Worm (Caenorhabditis elegans) whole organism, L4 larva: ENCODE results near the gene ceh-90.
A peak's percentile ranks its signal among the peaks of the same experiment; 100 is the strongest.

ENCODE experiments used
- F37D6.2 ChIP-seq: sonication (generic microtip); optimal IDR thresholded peaks from 2 replicates; lab custom pipeline; 2016; ENCODE audit warnings: mild to moderate bottlenecking, missing genetic modification characterization, missing compliant biosample characterization
- F44E2.7 ChIP-seq: fragments of 200-800 bp; sonication (Bioruptor generic); IDR thresholded peaks from 2 replicates; pipeline ENCODE4 v2.1.2; 2022; ENCODE audit warnings: missing genetic modification characterization, missing compliant biosample characterization
- R02D3.7 ChIP-seq: fragments of 150-350 bp; sonication (generic microtip); optimal IDR thresholded peaks from 3 replicates; lab custom pipeline; 2014; ENCODE audit warnings: missing biosample characterization, missing genetic modification characterization
- Y105C5A.15 ChIP-seq: fragments of 200-800 bp; sonication (Bioruptor generic); IDR thresholded peaks from 2 replicates; pipeline ENCODE4 v1.3.6; 2022; ENCODE audit warnings: missing genetic modification characterization, missing compliant biosample characterization
- Y48G9A.11 ChIP-seq: fragments of 200-800 bp; sonication (Bioruptor generic); IDR thresholded peaks from 2 replicates; pipeline ENCODE4 v1.3.6; 2022; ENCODE audit warnings: missing genetic modification reagents, missing genetic modification characterization, missing compliant biosample characterization
- Y75B8A.6 ChIP-seq: fragments of 200-800 bp; sonication (Bioruptor generic); IDR thresholded peaks from 2 replicates; pipeline ENCODE4 v1.3.6; 2022; ENCODE audit warnings: missing genetic modification reagents, missing genetic modification characterization, missing compliant biosample characterization
- ZK337.2 ChIP-seq: fragments of 200-800 bp; sonication (Bioruptor generic); IDR thresholded peaks from 2 replicates; pipeline ENCODE4 v1.3.6; 2022; ENCODE audit warnings: missing genetic modification reagents, missing genetic modification characterization, missing compliant biosample characterization
- attf-4 ChIP-seq: sonication (generic microtip); optimal IDR thresholded peaks from 3 replicates; lab custom pipeline; 2017; ENCODE audit warnings: missing biosample characterization, missing genetic modification characterization
- ceh-20 ChIP-seq: fragments of 200-800 bp; sonication (Bioruptor generic); IDR thresholded peaks from 2 replicates; pipeline ENCODE4 v1.3.6; 2022; ENCODE audit warnings: missing genetic modification reagents, missing genetic modification characterization, missing compliant biosample characterization
- ceh-28 ChIP-seq: fragments of 150-350 bp; optimal IDR thresholded peaks from 2 replicates; lab custom pipeline; 2014; ENCODE audit warnings: missing biosample characterization, missing genetic modification reagents, missing genetic modification characterization
- cey-2 ChIP-seq: sonication (generic microtip); optimal IDR thresholded peaks from 3 replicates; lab custom pipeline; 2017; ENCODE audit warnings: missing genetic modification characterization, mild to moderate bottlenecking, missing compliant biosample characterization, antibody characterized with exemption, borderline replicate concordance; ENCODE audit not compliant: insufficient read depth
- ctbp-1 ChIP-seq: fragments of 200-800 bp; sonication (Bioruptor generic); IDR thresholded peaks from 2 replicates; pipeline ENCODE4 v1.3.6; 2022; ENCODE audit warnings: missing genetic modification reagents, missing genetic modification characterization, missing compliant biosample characterization
- daf-12 ChIP-seq: fragments of 150-350 bp; optimal IDR thresholded peaks from 2 replicates; lab custom pipeline; 2014; ENCODE audit warnings: missing biosample characterization, missing genetic modification reagents, missing genetic modification characterization
- dmd-6 ChIP-seq: fragments of 200-800 bp; sonication (Bioruptor generic); IDR thresholded peaks from 2 replicates; pipeline ENCODE4 v1.3.6; 2022; ENCODE audit warnings: missing genetic modification reagents, missing genetic modification characterization, missing compliant biosample characterization
- dmd-9 ChIP-seq: fragments of 200-800 bp; sonication (Bioruptor generic); IDR thresholded peaks from 2 replicates; pipeline ENCODE4 v1.3.6; 2022; ENCODE audit warnings: missing genetic modification reagents, missing genetic modification characterization, missing compliant biosample characterization
- dpl-1 ChIP-seq: fragments of 150-350 bp; optimal IDR thresholded peaks from 2 replicates; lab custom pipeline; 2014; ENCODE audit warnings: missing biosample characterization, missing genetic modification reagents, missing genetic modification characterization
- duxl-1 ChIP-seq: sonication (generic microtip); optimal IDR thresholded peaks from 2 replicates; lab custom pipeline; 2016; ENCODE audit warnings: mild to moderate bottlenecking, missing genetic modification characterization, moderate library complexity, missing compliant biosample characterization; ENCODE audit not compliant: poor library complexity
- egl-27 ChIP-seq: sonication (generic microtip); optimal IDR thresholded peaks from 3 replicates; lab custom pipeline; 2017; ENCODE audit warnings: missing biosample characterization, missing genetic modification reagents, missing genetic modification characterization
- egl-43 ChIP-seq: fragments of 200-800 bp; sonication (Bioruptor generic); IDR thresholded peaks from 2 replicates; pipeline ENCODE4 v1.3.6; 2022; ENCODE audit warnings: missing genetic modification reagents, missing genetic modification characterization, missing compliant biosample characterization
- fos-1 ChIP-seq: fragments of 150-350 bp; optimal IDR thresholded peaks from 2 replicates; lab custom pipeline; 2014; ENCODE audit warnings: missing biosample characterization, missing genetic modification characterization
- hif-1 ChIP-seq, 2 experiments: sonication (generic microtip); optimal IDR thresholded peaks; 2 replicates each; lab custom pipeline; 2016 to 2017; ENCODE audit warnings: missing compliant biosample characterization in 2 of 2, missing genetic modification characterization in 2 of 2, missing genetic modification reagents in 2 of 2, missing genotype in 2 of 2, mild to moderate bottlenecking in 1 of 2
- hlh-11 ChIP-seq: fragments of 200-800 bp; sonication (Bioruptor generic); optimal IDR thresholded peaks from 2 replicates; lab custom pipeline; 2018; ENCODE audit warnings: mild to moderate bottlenecking, missing genetic modification characterization, missing compliant biosample characterization
- hmg-1.1 ChIP-seq: fragments of 200-800 bp; sonication (Bioruptor generic); IDR thresholded peaks from 2 replicates; pipeline ENCODE4 v1.3.6; 2022; ENCODE audit warnings: missing genetic modification reagents, missing genetic modification characterization, missing compliant biosample characterization
- jun-1 ChIP-seq: fragments of 150-350 bp; optimal IDR thresholded peaks from 2 replicates; lab custom pipeline; 2014; ENCODE audit warnings: missing biosample characterization, missing genetic modification reagents, missing genetic modification characterization
- lin-1 ChIP-seq: fragments of 200-800 bp; sonication (Bioruptor generic); IDR thresholded peaks from 2 replicates; pipeline ENCODE4 v1.3.6; 2022; ENCODE audit warnings: missing genetic modification reagents, missing genetic modification characterization, missing compliant biosample characterization
- lin-29 ChIP-seq: fragments of 200-800 bp; sonication (Bioruptor generic); IDR thresholded peaks from 2 replicates; pipeline ENCODE4 v1.3.6; 2022; ENCODE audit warnings: missing genetic modification reagents, missing genetic modification characterization, missing compliant biosample characterization
- lin-39 ChIP-seq: fragments of 150-350 bp; optimal IDR thresholded peaks from 2 replicates; lab custom pipeline; 2014; ENCODE audit warnings: missing biosample characterization, missing genetic modification reagents, missing genetic modification characterization
- lsy-2 ChIP-seq, 2 experiments: fragments of 150-350 bp in 1 of 2; sonication (generic microtip) in 1 of 2; optimal IDR thresholded peaks; 2 replicates each; lab custom pipeline; 2014 to 2017; ENCODE audit warnings: missing biosample characterization in 2 of 2, missing genetic modification characterization in 2 of 2
- madf-5 ChIP-seq, 2 experiments: fragments of 200-800 bp; sonication (Bioruptor generic); IDR thresholded peaks; 2 replicates each; pipeline ENCODE4 v1.3.6; 2022; ENCODE audit warnings: missing compliant biosample characterization in 2 of 2, missing genetic modification characterization in 2 of 2
- madf-9 ChIP-seq: fragments of 200-800 bp; sonication (Bioruptor generic); conservative IDR thresholded peaks from 2 replicates; pipeline ENCODE4 v1.3.6; 2022; ENCODE audit warnings: missing genetic modification reagents, missing genetic modification characterization, missing compliant biosample characterization
- nhr-10 ChIP-seq: fragments of 150-350 bp; optimal IDR thresholded peaks from 2 replicates; lab custom pipeline; 2014; ENCODE audit warnings: missing biosample characterization, missing genetic modification characterization
- nhr-102 ChIP-seq: sonication (generic microtip); optimal IDR thresholded peaks from 2 replicates; lab custom pipeline; 2016; ENCODE audit warnings: mild to moderate bottlenecking, missing genetic modification characterization, moderate library complexity, missing compliant biosample characterization
- nhr-111 ChIP-seq: fragments of 200-800 bp; sonication (Bioruptor generic); optimal IDR thresholded peaks from 2 replicates; lab custom pipeline; 2018; ENCODE audit warnings: mild to moderate bottlenecking, missing genetic modification characterization, missing compliant biosample characterization
- nhr-42 ChIP-seq: fragments of 200-800 bp; sonication (Bioruptor generic); IDR thresholded peaks from 2 replicates; pipeline ENCODE4 v1.3.6; 2022; ENCODE audit warnings: missing genetic modification characterization, missing compliant biosample characterization
- nhr-48 ChIP-seq: sonication (generic microtip); optimal IDR thresholded peaks from 2 replicates; lab custom pipeline; 2016; ENCODE audit warnings: mild to moderate bottlenecking, missing genetic modification characterization, missing compliant biosample characterization
- nhr-76 ChIP-seq: fragments of 150-350 bp; optimal IDR thresholded peaks from 2 replicates; lab custom pipeline; 2014; ENCODE audit warnings: missing biosample characterization, missing genetic modification characterization
- pha-4 ChIP-seq, 2 experiments: fragments of 150-350 bp in 1 of 2; fragments of 200-800 bp in 1 of 2; sonication (Bioruptor generic) in 1 of 2; IDR thresholded peaks in 1 of 2; optimal IDR thresholded peaks in 1 of 2; 2 replicates each; pipeline versions ENCODE4 v1.3.6 to Lab custom; 2014 to 2022; ENCODE audit warnings: missing genetic modification characterization in 2 of 2, missing genetic modification reagents in 2 of 2, missing biosample characterization in 1 of 2, missing compliant biosample characterization in 1 of 2
- rbr-2 ChIP-seq: sonication (generic microtip); optimal IDR thresholded peaks from 2 replicates; lab custom pipeline; 2016; ENCODE audit warnings: missing genotype, missing genetic modification characterization, missing compliant biosample characterization
- sdz-12 ChIP-seq: fragments of 200-800 bp; sonication (Bioruptor generic); optimal IDR thresholded peaks from 2 replicates; lab custom pipeline; 2018; ENCODE audit warnings: mild to moderate bottlenecking, missing genetic modification characterization, missing compliant biosample characterization
- set-16 ChIP-seq: fragments of 200-800 bp; sonication (Bioruptor generic); IDR thresholded peaks from 2 replicates; pipeline ENCODE4 v1.3.6; 2022; ENCODE audit warnings: missing genetic modification reagents, missing genetic modification characterization, missing compliant biosample characterization
- skn-1 ChIP-seq: fragments of 150-350 bp; optimal IDR thresholded peaks from 2 replicates; lab custom pipeline; 2014; ENCODE audit warnings: missing biosample characterization, missing genetic modification characterization
- snpc-4 ChIP-seq: fragments of 150-350 bp; optimal IDR thresholded peaks from 2 replicates; lab custom pipeline; 2014; ENCODE audit warnings: missing biosample characterization, missing genetic modification characterization
- tra-1 ChIP-seq: fragments of 200-800 bp; sonication (Bioruptor generic); IDR thresholded peaks from 2 replicates; pipeline ENCODE4 v1.3.6; 2022; ENCODE audit warnings: missing genetic modification reagents, missing genetic modification characterization, missing compliant biosample characterization
- unc-39 ChIP-seq: sonication (generic microtip); optimal IDR thresholded peaks from 2 replicates; lab custom pipeline; 2017; ENCODE audit warnings: missing biosample characterization, missing genetic modification characterization
- vab-7 ChIP-seq: fragments of 200-800 bp; sonication (Bioruptor generic); IDR thresholded peaks from 2 replicates; pipeline ENCODE4 v1.3.6; 2022; ENCODE audit warnings: missing genetic modification reagents, missing genetic modification characterization, missing compliant biosample characterization
- zfp-2 ChIP-seq: sonication (generic microtip); optimal IDR thresholded peaks from 2 replicates; lab custom pipeline; 2016; ENCODE audit warnings: mild to moderate bottlenecking, missing genetic modification characterization, missing compliant biosample characterization

Gene ceh-90

DNA sequence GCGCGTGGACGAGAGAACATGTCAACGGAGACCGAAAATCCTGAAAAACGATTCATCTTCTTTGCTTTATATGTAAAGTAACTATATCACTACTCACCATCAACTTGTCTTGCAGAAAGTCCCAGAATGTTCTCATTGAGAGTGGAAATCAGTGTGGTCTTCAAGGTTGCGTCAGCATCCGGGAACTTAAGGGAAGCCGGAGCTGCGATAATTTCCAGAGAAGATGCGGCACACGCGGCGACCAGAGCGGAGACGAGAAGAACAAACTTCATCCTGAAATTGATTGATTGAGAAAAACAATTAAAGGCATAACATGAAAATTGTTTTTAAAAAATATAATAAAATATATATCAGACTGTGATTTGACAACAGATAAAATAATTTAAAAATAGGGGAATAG is 7.4 kb upstream of the ceh-90 start, which contains the start of gene vha-20 (continued):
- no peak for TF ChIP-seq cey-2 (tag; lab: Kevin White, UChicago)
- no peak for TF ChIP-seq lin-39 (tag; lab: Kevin White, UChicago)
- TF ChIP-seq Y48G9A.11 (GFP tag; lab: Robert Waterston, UW), result no peak
- 0 out of 2 replicates have a peak, but pooled peaks have one; percentile 42 for TF ChIP-seq egl-43
- no peak for TF ChIP-seq madf-9
- peak; percentile 17 for TF ChIP-seq nhr-102 (tag; lab: Kevin White, UChicago)
- TF ChIP-seq nhr-48 (tag; lab: Kevin White, UChicago), result no peak
- no peak for TF ChIP-seq daf-12 (tag; lab: Kevin White, UChicago)
- no peak for TF ChIP-seq ceh-28
- no peak for TF ChIP-seq lin-29
- TF ChIP-seq pha-4 (GFP tag; IDR thresholded peaks at IDR 0.05; lab: Robert Waterston, UW), result 0 out of 2 replicates have a peak, but pooled peaks have one; percentile 22
- TF ChIP-seq pha-4 (tag; optimal IDR thresholded peaks at IDR 0.05; lab: Kevin White, UChicago), result no peak
- no peak for TF ChIP-seq skn-1 (tag; lab: Kevin White, UChicago)
- TF ChIP-seq F37D6.2 (tag; lab: Kevin White, UChicago), result no peak
- TF ChIP-seq, all 104 proteins: peak for 16

DNA sequence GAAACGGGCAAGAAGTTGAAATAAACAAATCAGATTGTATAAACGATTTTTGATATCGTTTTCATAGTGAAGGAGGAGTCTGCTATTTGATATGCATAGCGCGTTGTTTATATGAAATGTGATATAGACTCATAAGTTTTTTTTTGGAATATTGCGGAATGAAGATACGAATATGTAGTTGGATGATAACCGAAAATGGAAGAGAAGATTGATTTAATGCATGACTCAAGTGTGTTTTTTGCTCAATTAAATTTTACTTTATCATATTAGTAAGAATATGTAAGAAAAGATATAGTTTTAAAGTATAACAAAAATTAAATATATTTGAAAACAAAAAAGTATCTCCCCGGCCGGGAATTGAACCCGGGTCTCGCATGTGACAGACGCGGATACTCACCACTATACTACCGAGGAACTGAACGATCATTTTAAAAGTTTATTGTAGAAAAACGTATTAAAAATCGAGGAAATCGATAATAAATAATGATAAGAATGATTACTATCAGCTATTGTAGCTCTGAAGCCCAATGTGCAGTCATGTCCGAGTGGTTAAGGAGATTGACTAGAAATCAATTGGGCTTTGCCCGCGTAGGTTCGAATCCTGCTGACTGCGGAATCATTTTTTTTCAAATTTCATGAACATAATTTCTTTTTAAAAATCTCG is 5.0 kb upstream of the ceh-90 start, which contains the start of gene lgc-25:
lgc-25 (minus strand) TSS at position 51 of the 664 bp plus-strand sequence.
- 0 out of 2 replicates have a peak, but pooled peaks have one; percentile 62 for TF ChIP-seq Y75B8A.6 (GFP tag; lab: Robert Waterston, UW)
- peak; percentile 18 for TF ChIP-seq zfp-2 (tag; lab: Kevin White, UChicago)
- no peak for TF ChIP-seq sdz-12 (GFP tag; lab: Kevin White, UChicago)
- 0 out of 2 replicates have a peak, but pooled peaks have one; percentile 39 for TF ChIP-seq ZK337.2 (GFP tag; lab: Robert Waterston, UW)
- no peak for TF ChIP-seq dpl-1
- no peak for TF ChIP-seq lsy-2 (tag; optimal IDR thresholded peaks at IDR 0.05; lab: Kevin White, UChicago)
- no peak for TF ChIP-seq cey-2 (tag; lab: Kevin White, UChicago)
- peak; percentile 75 for TF ChIP-seq ceh-20 (GFP tag; lab: Robert Waterston, UW)
- no peak for TF ChIP-seq nhr-10
- peak in 1 of 2 experiments; percentile 3 for TF ChIP-seq hif-1 (tag; optimal IDR thresholded peaks at IDR 0.05; lab: Kevin White, UChicago)
- TF ChIP-seq madf-9, result peak; percentile 70
- TF ChIP-seq madf-5 (GFP tag; IDR thresholded peaks at IDR 0.05; lab: Robert Waterston, UW), result 0 out of 4 replicates have a peak, but pooled peaks have one; percentile 37 to 40
- no peak for TF ChIP-seq nhr-42 (GFP tag; lab: Robert Waterston, UW)
- TF ChIP-seq unc-39 (tag; lab: Kevin White, UChicago), result no peak
- no peak for TF ChIP-seq jun-1 (tag; lab: Kevin White, UChicago)
- no peak for TF ChIP-seq ceh-28
- no peak for TF ChIP-seq skn-1 (tag; lab: Kevin White, UChicago)
- peak; percentile 84 for TF ChIP-seq vab-7 (GFP tag; lab: Robert Waterston, UW)
- TF ChIP-seq nhr-111 (GFP tag; lab: Kevin White, UChicago), result no peak
- no peak for TF ChIP-seq egl-27 (tag; lab: Kevin White, UChicago)
- TF ChIP-seq set-16 (GFP tag; lab: Robert Waterston, UW), result no peak
- peak; percentile 55 for TF ChIP-seq hlh-11
- no peak for TF ChIP-seq fos-1 (tag; lab: Kevin White, UChicago)
- TF ChIP-seq Y105C5A.15 (GFP tag; lab: Robert Waterston, UW), result 0 out of 2 replicates have a peak, but pooled peaks have one; percentile 21
- peak; percentile 28; the same call in 1 of the 2 replicates for TF ChIP-seq hmg-1.1 (GFP tag; lab: Robert Waterston, UW)
- TF ChIP-seq attf-4 (tag; lab: Kevin White, UChicago), result no peak
- 0 out of 2 replicates have a peak, but pooled peaks have one; percentile 44 for TF ChIP-seq dmd-9 (GFP tag; lab: Robert Waterston, UW)
- peak; percentile 59 for TF ChIP-seq duxl-1 (tag; lab: Kevin White, UChicago)
- TF ChIP-seq nhr-48 (tag; lab: Kevin White, UChicago), result peak; percentile 66
- peak; percentile 28; the same call in 1 of the 2 replicates for TF ChIP-seq tra-1
- TF ChIP-seq R02D3.7 (tag; lab: Kevin White, UChicago), result no peak
- TF ChIP-seq ctbp-1, result peak; percentile 62
- 0 out of 2 replicates have a peak, but pooled peaks have one; percentile 18 for TF ChIP-seq lin-1
- TF ChIP-seq snpc-4, result no peak
- TF ChIP-seq nhr-76 (tag; lab: Kevin White, UChicago), result no peak
- no peak for TF ChIP-seq rbr-2
- TF ChIP-seq F44E2.7 (GFP tag; lab: Robert Waterston, UW), result no peak
- peak; percentile 67 for TF ChIP-seq dmd-6 (GFP tag; lab: Robert Waterston, UW)
